Fruit fly (Drosophila melanogaster): Measurements from ENCODE around the gene CG9919.

CG9919 gene

DNA sequence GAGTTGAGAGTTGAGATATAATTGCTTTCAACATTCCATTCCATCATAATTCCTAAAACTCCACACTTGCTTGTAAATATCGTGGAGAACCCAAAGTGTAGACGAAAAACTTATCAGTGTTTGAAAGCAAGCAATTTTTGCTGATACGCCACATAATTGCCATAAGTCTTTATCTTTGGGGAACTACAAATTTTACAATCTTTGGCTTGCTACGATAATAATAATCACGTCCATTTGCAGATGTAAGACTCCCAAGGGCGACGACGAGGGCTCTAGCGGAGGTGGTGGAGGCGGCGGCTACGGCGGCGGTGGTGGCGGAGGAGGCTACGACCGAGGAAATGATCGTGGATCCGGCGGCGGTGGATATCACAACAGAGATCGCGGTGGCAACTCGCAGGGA lies 37.9 kb downstream of the CG9919 start:
- no peak for TF ChIP-seq CG13204 (GFP tag; optimal IDR thresholded peaks at IDR 0.05)
- TF ChIP-seq CG9948 (tag; optimal IDR thresholded peaks at IDR 0.05), result no peak
- no peak for TF ChIP-seq CG10348 (GFP tag; IDR thresholded peaks at IDR 0.05)
- no peak for TF ChIP-seq fd96Ca (GFP tag; IDR thresholded peaks at IDR 0.05)
- TF ChIP-seq Pif1A (GFP tag; optimal IDR thresholded peaks at IDR 0.05), result no peak
- no peak for TF ChIP-seq CG4496 (GFP tag; IDR thresholded peaks at IDR 0.05)
- no peak for TF ChIP-seq Snoo (tag; optimal IDR thresholded peaks at IDR 0.05)

DNA sequence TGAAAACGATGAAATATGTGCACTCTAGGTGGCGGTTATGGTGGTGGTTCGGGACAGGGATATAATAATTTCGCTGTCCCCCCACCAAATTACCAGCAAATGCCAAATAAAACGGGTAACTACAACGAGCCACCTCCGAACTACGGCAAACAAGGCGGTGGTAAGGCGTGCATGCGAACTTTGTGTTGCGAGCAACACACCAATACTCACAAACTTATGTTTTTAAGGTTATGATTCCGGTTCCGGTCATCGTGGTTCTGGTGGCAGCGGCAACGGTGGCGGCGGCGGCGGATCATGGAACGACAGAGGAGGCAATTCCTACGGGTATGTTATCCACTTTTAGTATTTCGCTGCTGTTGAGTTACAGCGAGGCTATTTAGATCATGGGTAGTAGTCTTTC lies 41.6 kb downstream of the CG9919 start:
- no peak for TF ChIP-seq CG14655 (GFP tag; optimal IDR thresholded peaks at IDR 0.05)

DNA sequence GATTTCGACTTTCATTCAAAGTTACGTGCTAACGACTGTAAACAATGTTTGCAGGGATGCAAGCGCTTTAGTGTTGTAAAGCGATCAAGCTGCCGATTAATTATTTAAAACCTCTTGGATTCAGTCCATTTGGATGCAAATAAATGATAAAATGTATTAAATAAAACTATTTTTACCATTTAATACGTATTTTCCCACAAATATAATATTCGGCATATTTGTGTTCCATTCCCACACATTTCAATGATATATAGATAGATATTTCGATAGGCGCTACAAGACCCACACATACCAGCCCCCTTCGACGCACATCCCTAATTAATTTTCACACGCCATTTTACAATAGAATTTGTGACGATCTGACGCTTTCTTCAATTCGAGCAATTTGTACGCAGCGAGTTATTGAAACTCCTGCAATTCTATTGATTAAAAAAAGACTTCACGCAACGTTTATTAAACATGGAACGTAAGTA lies 42.0 kb downstream of the CG9919 start, which contains the start of the genes CG32576 and caz:
CG32576 (minus strand) TSS at position 42 of the 473 bp plus-strand sequence.
caz (plus strand) TSS at position 319 of the 473 bp plus-strand sequence.
- TF ChIP-seq CG9948 (tag; optimal IDR thresholded peaks at IDR 0.05) (no peak), CG15710 (tag; optimal IDR thresholded peaks at IDR 0.05) (peak; percentile 10)

dm6 chrX:16286083-16286666 lies 44.4 kb downstream of the CG9919 start, which contains the start of gene UQCR-14:
UQCR-14 (plus strand) TSS chrX:16286288.
- TF ChIP-seq CG10348 (GFP tag; IDR thresholded peaks at IDR 0.05) (no peak), rn (GFP tag; IDR thresholded peaks at IDR 0.05) (no peak), CG12605 (GFP tag; IDR thresholded peaks at IDR 0.05) (no peak), CG8301 (tag; optimal IDR thresholded peaks at IDR 0.05) (no peak), CG13204 (GFP tag; optimal IDR thresholded peaks at IDR 0.05) (no peak), EcR (GFP tag; optimal IDR thresholded peaks at IDR 0.05) (no peak), fd96Ca (GFP tag; IDR thresholded peaks at IDR 0.05) (no peak), Ets98B (GFP tag; IDR thresholded peaks at IDR 0.05) (0 out of 2 replicates have a peak, but pooled peaks have one; percentile 9)

dm6 chrX:16285186-16285585 lies 45.4 kb downstream of the CG9919 start:
- no peak for TF ChIP-seq Pif1A (GFP tag; optimal IDR thresholded peaks at IDR 0.05)
- TF ChIP-seq Snoo (tag; optimal IDR thresholded peaks at IDR 0.05), result peak; percentile 0
- TF ChIP-seq CG4496 (GFP tag; IDR thresholded peaks at IDR 0.05), result peak; percentile 35; the same call in 2 of the 3 replicates

DNA sequence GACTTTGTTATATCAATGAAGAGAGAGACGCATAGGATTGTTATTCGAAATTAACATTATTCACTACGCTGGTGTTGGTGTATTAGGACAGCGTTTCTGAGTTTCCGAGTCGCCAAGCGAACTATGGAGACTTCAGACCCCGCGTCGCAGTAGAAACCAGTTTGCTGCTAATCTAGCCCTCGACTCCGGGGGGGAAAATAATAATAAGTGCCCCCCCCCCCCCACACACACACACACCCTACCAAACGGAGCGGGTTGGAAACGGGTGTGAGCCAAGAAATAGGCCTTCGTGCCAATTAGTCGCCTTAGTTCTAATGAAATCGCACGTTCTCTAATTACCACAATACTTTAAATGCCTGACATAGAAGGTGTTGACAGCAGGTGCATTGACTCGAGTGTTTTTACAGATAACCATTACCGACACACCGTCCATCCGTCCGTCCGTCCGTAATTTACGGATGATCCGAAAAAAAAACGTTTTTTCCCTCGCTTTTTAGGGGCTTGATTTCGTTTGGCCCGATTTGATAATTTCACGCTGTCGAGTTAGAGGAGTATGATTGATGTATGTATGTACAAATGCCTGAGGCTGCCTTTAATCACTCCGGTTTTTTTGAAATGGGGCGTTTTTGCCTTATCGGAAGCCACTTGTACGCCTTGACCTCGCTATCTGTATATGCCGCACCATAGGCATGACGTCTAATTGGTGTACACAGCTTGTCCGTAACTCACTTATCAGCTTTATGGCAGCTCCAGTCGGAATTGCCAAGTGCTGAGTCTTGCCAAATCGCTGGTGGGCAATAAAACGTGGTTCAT lies 48.6 kb downstream of the CG9919 start:
- TF ChIP-seq CG9948 (tag; optimal IDR thresholded peaks at IDR 0.05) (no peak), CG14655 (GFP tag; optimal IDR thresholded peaks at IDR 0.05) (no peak), CG8301 (tag; optimal IDR thresholded peaks at IDR 0.05) (no peak), EcR (GFP tag; optimal IDR thresholded peaks at IDR 0.05) (peak; percentile 16)

DNA sequence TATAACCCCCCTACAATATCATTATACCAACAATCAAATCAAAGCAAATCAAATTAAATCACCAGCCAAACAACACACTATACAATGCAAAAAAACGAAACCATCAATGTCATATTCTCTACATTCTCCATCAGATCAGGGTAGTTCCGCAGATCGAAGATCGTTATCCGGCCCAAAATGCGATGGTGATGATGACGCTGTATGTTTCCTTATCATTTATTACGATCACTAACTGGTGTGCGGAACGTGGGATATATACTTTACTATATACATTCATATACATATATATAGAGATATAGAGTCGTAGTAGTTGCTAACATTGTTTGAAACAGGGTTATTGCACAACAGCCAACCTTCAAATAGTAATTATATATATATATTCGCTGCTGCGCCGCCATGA lies 49.3 kb downstream of the CG9919 start:
- TF ChIP-seq CG17806 (tag; optimal IDR thresholded peaks at IDR 0.05), result no peak
- no peak for TF ChIP-seq CG13204 (GFP tag; optimal IDR thresholded peaks at IDR 0.05)
- no peak for TF ChIP-seq fd96Ca (GFP tag; IDR thresholded peaks at IDR 0.05)
- no peak for TF ChIP-seq Pif1A (GFP tag; optimal IDR thresholded peaks at IDR 0.05)
- TF ChIP-seq CG10348 (GFP tag; IDR thresholded peaks at IDR 0.05), result no peak
- no peak for TF ChIP-seq EcR (GFP tag; optimal IDR thresholded peaks at IDR 0.05)
- TF ChIP-seq CG8301 (tag; optimal IDR thresholded peaks at IDR 0.05), result no peak
- no peak for TF ChIP-seq Ets98B (GFP tag; IDR thresholded peaks at IDR 0.05)

dm6 chrX:16279340-16279941 lies 51.1 kb downstream of the CG9919 start:
- TF ChIP-seq D1 (tag; optimal IDR thresholded peaks at IDR 0.05), result no peak
- TF ChIP-seq CG17806 (tag; optimal IDR thresholded peaks at IDR 0.05), result peak; percentile 81
- TF ChIP-seq CG8301 (tag; optimal IDR thresholded peaks at IDR 0.05), result peak; percentile 78
- TF ChIP-seq CG13204 (GFP tag; optimal IDR thresholded peaks at IDR 0.05), result peak; percentile 50
- TF ChIP-seq CG4496 (GFP tag; IDR thresholded peaks at IDR 0.05), result peak; percentile 97
- peak; percentile 84 for TF ChIP-seq Pif1B (GFP tag; optimal IDR thresholded peaks at IDR 0.05)
- TF ChIP-seq CG15710 (tag; optimal IDR thresholded peaks at IDR 0.05), result peak; percentile 88
- peak; percentile 0 for TF ChIP-seq EcR (GFP tag; optimal IDR thresholded peaks at IDR 0.05)
- TF ChIP-seq CG32121 (GFP tag; IDR thresholded peaks at IDR 0.05), result peak; percentile 92
- TF ChIP-seq fd96Ca (GFP tag; IDR thresholded peaks at IDR 0.05), result peak; percentile 95
- peak; percentile 84 for TF ChIP-seq rn (GFP tag; IDR thresholded peaks at IDR 0.05)
- peak; percentile 75 for TF ChIP-seq CG34367 (tag; optimal IDR thresholded peaks at IDR 0.05)
- peak; percentile 82; the same call in 1 of the 2 replicates for TF ChIP-seq CG12605 (GFP tag; IDR thresholded peaks at IDR 0.05)
- TF ChIP-seq CG14655 (GFP tag; optimal IDR thresholded peaks at IDR 0.05), result peak; percentile 84
- peak; percentile 84 for TF ChIP-seq CG10348 (GFP tag; IDR thresholded peaks at IDR 0.05)
- TF ChIP-seq gl (tag; optimal IDR thresholded peaks at IDR 0.05), result peak; percentile 69
- peak; percentile 93 for TF ChIP-seq Ets98B (GFP tag; IDR thresholded peaks at IDR 0.05)
- peak; percentile 86 for TF ChIP-seq CG8159 (tag; optimal IDR thresholded peaks at IDR 0.05)
- peak; percentile 86 for TF ChIP-seq Pif1A (GFP tag; optimal IDR thresholded peaks at IDR 0.05)
- TF ChIP-seq Snoo (tag; optimal IDR thresholded peaks at IDR 0.05), result peak; percentile 97
- peak; percentile 79 for TF ChIP-seq CG9948 (tag; optimal IDR thresholded peaks at IDR 0.05)

All from whole organism, pupa.